Fruit fly (Drosophila melanogaster) whole organism, embryonic: ENCODE data around the gene Nse1.
A peak's percentile ranks its signal among the peaks of the same experiment; 100 is the strongest.

Source experiments
- Awh ChIP-seq: fragments of 200-800 bp; sonication (Bioruptor generic); IDR thresholded peaks from 2 replicates; pipeline ENCODE4, ENCODE4 v1.3.6; 2022; ENCODE audit warnings: missing biosample characterization, missing genetic modification characterization
- BtbVII ChIP-seq: fragments of 200-800 bp; sonication (Bioruptor generic); optimal IDR thresholded peaks from 3 replicates; lab custom pipeline; 2017; ENCODE audit warnings: missing biosample characterization, mild to moderate bottlenecking, missing genetic modification characterization
- Bteb2 ChIP-seq: fragments of 200-800 bp; sonication (Bioruptor generic); optimal IDR thresholded peaks from 2 replicates; lab custom pipeline; 2016; ENCODE audit warnings: missing biosample characterization, missing genetic modification characterization
- CG10147 ChIP-seq: fragments of 200-800 bp; sonication (Bioruptor generic); optimal IDR thresholded peaks from 2 replicates; lab custom pipeline; 2019; ENCODE audit warnings: missing biosample characterization, mild to moderate bottlenecking, missing genetic modification characterization, moderate library complexity
- CG10274 ChIP-seq: fragments of 200-800 bp; sonication (Bioruptor generic); optimal IDR thresholded peaks from 3 replicates; lab custom pipeline; 2017; ENCODE audit warnings: missing biosample characterization, mild to moderate bottlenecking, missing genetic modification characterization
- CG10979 ChIP-seq: fragments of 200-800 bp; sonication (Bioruptor generic); optimal IDR thresholded peaks from 2 replicates; lab custom pipeline; 2018; ENCODE audit warnings: missing biosample characterization, mild to moderate bottlenecking, missing genetic modification characterization, moderate library complexity
- CG14710 ChIP-seq: fragments of 200-800 bp; sonication (Bioruptor generic); optimal IDR thresholded peaks from 3 replicates; lab custom pipeline; 2019; ENCODE audit warnings: missing biosample characterization, mild to moderate bottlenecking, missing genetic modification characterization, moderate library complexity
- CG14965 ChIP-seq: fragments of 200-800 bp; sonication (Bioruptor generic); optimal IDR thresholded peaks from 2 replicates; lab custom pipeline; 2016; ENCODE audit warnings: missing biosample characterization, missing genetic modification characterization, borderline replicate concordance
- CG15479 ChIP-seq: fragments of 200-800 bp; sonication (Bioruptor generic); optimal IDR thresholded peaks from 3 replicates; lab custom pipeline; 2019; ENCODE audit warnings: missing biosample characterization, mild to moderate bottlenecking, missing genetic modification characterization, moderate library complexity
- CG17359 ChIP-seq: fragments of 200-800 bp; sonication (Bioruptor generic); optimal IDR thresholded peaks from 3 replicates; lab custom pipeline; 2018; ENCODE audit warnings: missing biosample characterization, mild to moderate bottlenecking, missing genetic modification characterization, moderate library complexity
- CG17829 ChIP-seq: fragments of 200-800 bp; optimal IDR thresholded peaks from 2 replicates; lab custom pipeline; 2019; ENCODE audit warnings: missing biosample characterization, mild to moderate bottlenecking, missing genetic modification characterization, moderate library complexity
- CG18599 ChIP-seq: fragments of 200-800 bp; sonication (Bioruptor generic); optimal IDR thresholded peaks from 3 replicates; lab custom pipeline; 2017; ENCODE audit warnings: missing biosample characterization, missing genetic modification characterization, mild to moderate bottlenecking, moderate library complexity, missing genetic modification reagents
- CG3065 ChIP-seq: fragments of 200-800 bp; sonication (Bioruptor generic); optimal IDR thresholded peaks from 2 replicates; lab custom pipeline; 2016; ENCODE audit warnings: missing biosample characterization, missing genetic modification characterization
- CG32767 ChIP-seq: fragments of 200-800 bp; sonication (Bioruptor generic); IDR thresholded peaks from 2 replicates; pipeline ENCODE4 v1.3.6; 2022; ENCODE audit warnings: missing biosample characterization, missing genetic modification characterization
- CG4404 ChIP-seq: fragments of 200-800 bp; sonication (Bioruptor generic); IDR thresholded peaks from 2 replicates; pipeline ENCODE4 v1.3.6; 2022; ENCODE audit warnings: missing biosample characterization, missing genetic modification characterization
- CG4424 ChIP-seq: fragments of 200-800 bp; sonication (Bioruptor generic); optimal IDR thresholded peaks from 3 replicates; lab custom pipeline; 2016; ENCODE audit warnings: missing biosample characterization, missing genetic modification characterization
- CG5245 ChIP-seq: fragments of 200-800 bp; sonication (Bioruptor generic); optimal IDR thresholded peaks from 3 replicates; lab custom pipeline; 2016; ENCODE audit warnings: missing biosample characterization, missing genetic modification characterization
- Chrac-16 ChIP-seq: fragments of 200-800 bp; sonication (Bioruptor generic); optimal IDR thresholded peaks from 3 replicates; lab custom pipeline; 2016; ENCODE audit warnings: missing biosample characterization, missing genetic modification characterization
- D ChIP-seq, 2 experiments: fragments of 200-800 bp in 1 of 2; fragments of >200 bp in 1 of 2; sonication (Bioruptor generic) in 1 of 2; optimal IDR thresholded peaks; 2 replicates in 1 of 2; 3 replicates in 1 of 2; lab custom pipeline; 2017; ENCODE audit warnings: mild to moderate bottlenecking in 1 of 2, missing biosample characterization in 1 of 2, missing genetic modification characterization in 1 of 2, missing genetic modification reagents in 1 of 2
- H15 ChIP-seq: fragments of 200-800 bp; sonication (Bioruptor generic); IDR thresholded peaks from 3 replicates; pipeline ENCODE4 v1.3.6; 2022; ENCODE audit warnings: missing biosample characterization, missing genetic modification characterization
- HLH4C ChIP-seq: fragments of 200-800 bp; sonication (Bioruptor generic); IDR thresholded peaks from 3 replicates; pipeline ENCODE4 v1.3.6; 2022; ENCODE audit warnings: missing biosample characterization, missing genetic modification characterization; ENCODE audit not compliant: partially characterized antibody
- Mes4 ChIP-seq: fragments of 200-800 bp; sonication (Bioruptor generic); optimal IDR thresholded peaks from 2 replicates; lab custom pipeline; 2016; ENCODE audit warnings: missing biosample characterization, missing genetic modification characterization
- NFAT ChIP-seq: fragments of 200-800 bp; sonication (Bioruptor generic); IDR thresholded peaks from 2 replicates; pipeline ENCODE4 v1.3.6; 2022; ENCODE audit warnings: missing biosample characterization, missing genetic modification characterization
- Neu2 ChIP-seq: fragments of 200-800 bp; sonication (Bioruptor generic); optimal IDR thresholded peaks from 3 replicates; lab custom pipeline; 2016; ENCODE audit warnings: missing biosample characterization, missing genetic modification characterization, borderline replicate concordance
- Sry-δ ChIP-seq: fragments of 200-800 bp; sonication (Bioruptor generic); optimal IDR thresholded peaks from 2 replicates; lab custom pipeline; 2016; ENCODE audit warnings: missing biosample characterization, missing genetic modification characterization
- Ssrp ChIP-seq: fragments of 200-800 bp; sonication (Bioruptor generic); optimal IDR thresholded peaks from 2 replicates; lab custom pipeline; 2018; ENCODE audit warnings: missing biosample characterization, mild to moderate bottlenecking, missing genetic modification characterization, moderate library complexity
- Stat92E ChIP-seq, 3 experiments: fragments of >200 bp in 2 of 3; fragments of 200-800 bp in 1 of 3; sonication (Bioruptor generic) in 1 of 3; optimal IDR thresholded peaks; 2 replicates each; lab custom pipeline; 2017 to 2019; ENCODE audit warnings: missing biosample characterization in 3 of 3, missing genetic modification characterization in 3 of 3, mild to moderate bottlenecking in 1 of 3, moderate library complexity in 1 of 3
- Taf1 ChIP-seq: fragments of 200-800 bp; sonication (Bioruptor generic); IDR thresholded peaks from 2 replicates; pipeline ENCODE4 v1.3.6; 2022; ENCODE audit warnings: missing biosample characterization, missing genetic modification characterization
- Tbp ChIP-seq: fragments of >200 bp; optimal IDR thresholded peaks from 2 replicates; lab custom pipeline; 2018; ENCODE audit warnings: missing biosample characterization, missing genetic modification characterization
- bowl ChIP-seq: fragments of 200-800 bp; sonication (Bioruptor generic); IDR thresholded peaks from 2 replicates; pipeline ENCODE4 v1.3.6; 2022; ENCODE audit warnings: missing biosample characterization, missing genetic modification characterization
- croc ChIP-seq: fragments of 200-800 bp; sonication (Bioruptor generic); conservative IDR thresholded peaks from 3 replicates; pipeline ENCODE4 v1.3.6; 2022; ENCODE audit warnings: missing biosample characterization, missing genetic modification characterization
- da ChIP-seq: fragments of 200-800 bp; sonication (Bioruptor generic); optimal IDR thresholded peaks from 2 replicates; lab custom pipeline; 2016; ENCODE audit warnings: missing biosample characterization, missing genetic modification characterization
- fd3F ChIP-seq: fragments of 200-800 bp; sonication (Bioruptor generic); optimal IDR thresholded peaks from 2 replicates; lab custom pipeline; 2018; ENCODE audit warnings: missing biosample characterization, mild to moderate bottlenecking, missing genetic modification characterization, moderate library complexity
- hb ChIP-seq: fragments of 200-800 bp; sonication (Bioruptor generic); IDR thresholded peaks from 3 replicates; pipeline ENCODE4 v1.3.6; 2022; ENCODE audit warnings: missing biosample characterization, missing genetic modification characterization; ENCODE audit not compliant: partially characterized antibody
- kay ChIP-seq: fragments of 200-800 bp; sonication (Bioruptor generic); optimal IDR thresholded peaks from 2 replicates; lab custom pipeline; 2016; ENCODE audit warnings: missing biosample characterization, missing genetic modification characterization
- mld ChIP-seq: fragments of 200-800 bp; sonication (Bioruptor generic); IDR thresholded peaks from 3 replicates; pipeline ENCODE4 v1.3.6; 2022; ENCODE audit warnings: missing biosample characterization, missing genetic modification characterization; ENCODE audit not compliant: partially characterized antibody
- nau ChIP-seq: fragments of 200-800 bp; sonication (Bioruptor generic); optimal IDR thresholded peaks from 3 replicates; lab custom pipeline; 2017; ENCODE audit warnings: missing biosample characterization, mild to moderate bottlenecking, missing genetic modification characterization, missing genetic modification reagents
- onecut ChIP-seq: fragments of 200-800 bp; sonication (Bioruptor generic); IDR thresholded peaks from 2 replicates; pipeline ENCODE4 v1.3.6; 2022; ENCODE audit warnings: missing biosample characterization, missing genetic modification characterization
- org-1 ChIP-seq: fragments of 200-800 bp; sonication (Bioruptor generic); optimal IDR thresholded peaks from 2 replicates; lab custom pipeline; 2017; ENCODE audit warnings: missing biosample characterization, missing genetic modification characterization
- pan ChIP-seq, 4 experiments: fragments of >200 bp in 3 of 4; fragments of 200-800 bp in 1 of 4; sonication (Bioruptor generic) in 1 of 4; optimal IDR thresholded peaks in 3 of 4; IDR thresholded peaks in 1 of 4; 2 replicates each; pipeline versions ENCODE4 v1.3.6 to Lab custom; 2017 to 2022; ENCODE audit warnings: missing biosample characterization in 2 of 4, missing genetic modification characterization in 2 of 4, mixed read lengths in 1 of 4
- pita ChIP-seq: fragments of 200-800 bp; sonication (Bioruptor generic); optimal IDR thresholded peaks from 2 replicates; lab custom pipeline; 2017; ENCODE audit warnings: missing biosample characterization, mild to moderate bottlenecking, missing genetic modification characterization
- ro ChIP-seq: fragments of 200-800 bp; sonication (Bioruptor generic); IDR thresholded peaks from 2 replicates; pipeline ENCODE4 v1.3.6; 2022; ENCODE audit warnings: missing biosample characterization, missing genetic modification characterization
- row ChIP-seq: fragments of 200-800 bp; sonication (Bioruptor generic); IDR thresholded peaks from 3 replicates; pipeline ENCODE4 v1.3.6; 2022; ENCODE audit warnings: missing biosample characterization, missing genetic modification characterization
- sr ChIP-seq: fragments of 200-800 bp; sonication (Bioruptor generic); IDR thresholded peaks from 3 replicates; pipeline ENCODE4 v1.3.6; 2022; ENCODE audit warnings: missing biosample characterization, missing genetic modification characterization
- ssp ChIP-seq: fragments of 200-800 bp; sonication (Bioruptor generic); IDR thresholded peaks from 2 replicates; pipeline ENCODE4 v1.3.6; 2022; ENCODE audit warnings: missing biosample characterization, missing genetic modification characterization
- sug ChIP-seq: fragments of 200-800 bp; optimal IDR thresholded peaks from 2 replicates; lab custom pipeline; 2019; ENCODE audit warnings: missing biosample characterization, mild to moderate bottlenecking, missing genetic modification characterization, moderate library complexity
- tap ChIP-seq: fragments of 200-800 bp; optimal IDR thresholded peaks from 3 replicates; lab custom pipeline; 2019; ENCODE audit warnings: missing biosample characterization, mild to moderate bottlenecking, missing genetic modification characterization, moderate library complexity
- tin ChIP-seq: fragments of 200-800 bp; sonication (Bioruptor generic); optimal IDR thresholded peaks from 3 replicates; lab custom pipeline; 2016; ENCODE audit warnings: missing biosample characterization, missing genetic modification characterization
- trh ChIP-seq: fragments of 200-800 bp; sonication (Bioruptor generic); optimal IDR thresholded peaks from 2 replicates; lab custom pipeline; 2016; ENCODE audit warnings: missing biosample characterization, missing genetic modification characterization

Nse1 gene

dm6 chr2L:6648163-6648628, 29.2 kb downstream of the Nse1 start (continued):
- TF ChIP-seq CG10147 (GFP tag; lab: Kevin White, UChicago) (peak; percentile 96), Chrac-16 (GFP tag; lab: Kevin White, UChicago) (peak; percentile 95), bowl (GFP tag; lab: Robert Waterston, UW) (peak; percentile 85), Sry-δ (GFP tag; lab: Kevin White, UChicago) (peak; percentile 56), sr (GFP tag; lab: Robert Waterston, UW) (peak; percentile 61; the same call in 2 of the 3 replicates), onecut (GFP tag; lab: Robert Waterston, UW) (peak; percentile 83), Mes4 (peak; percentile 84), Neu2 (GFP tag; lab: Kevin White, UChicago) (peak; percentile 6), tap (tag; lab: Kevin White, UChicago) (peak; percentile 90), Bteb2 (peak; percentile 95), CG10979 (tag; lab: Kevin White, UChicago) (peak; percentile 93), ro (GFP tag; lab: Robert Waterston, UW) (peak; percentile 80), CG5245 (peak; percentile 88), CG32767 (GFP tag; lab: Robert Waterston, UW) (peak; percentile 93), pan (optimal IDR thresholded peaks at IDR 0.05; lab: Kevin White, UChicago) (no peak), pan (GFP tag; optimal IDR thresholded peaks at IDR 0.05 in 1 of 2, IDR thresholded peaks at IDR 0.05 in 1 of 2) (peak in 1 of 2 experiments; percentile 95), Tbp (GFP tag; lab: Kevin White, UChicago) (no peak), pita (GFP tag; lab: Kevin White, UChicago) (no peak), CG14710 (tag; lab: Kevin White, UChicago) (peak; percentile 95), CG3065 (GFP tag; lab: Kevin White, UChicago) (peak; percentile 90), CG17829 (peak; percentile 96), croc (GFP tag; lab: Robert Waterston, UW) (peak; percentile 88), da (GFP tag; lab: Kevin White, UChicago) (peak; percentile 86), CG18599 (GFP tag; lab: Kevin White, UChicago) (peak; percentile 97), nau (peak; percentile 93), Awh (GFP tag; lab: Robert Waterston, UW) (peak; percentile 81), Stat92E (GFP tag; optimal IDR thresholded peaks at IDR 0.05; lab: Kevin White, UChicago) (no peak), row (GFP tag; lab: Robert Waterston, UW) (peak; percentile 95), CG14965 (peak; percentile 57), sug (tag; lab: Kevin White, UChicago) (peak; percentile 95), CG4404 (GFP tag; lab: Robert Waterston, UW) (peak; percentile 88), Ssrp (tag; lab: Kevin White, UChicago) (peak; percentile 96), NFAT (peak; percentile 72; the same call in 1 of the 2 replicates), CG15479 (GFP tag; lab: Kevin White, UChicago) (peak; percentile 47), mld (GFP tag; lab: Robert Waterston, UW) (no peak), kay (peak; percentile 91), tin (GFP tag; lab: Kevin White, UChicago) (peak; percentile 96), D (optimal IDR thresholded peaks at IDR 0.05; lab: Kevin White, UChicago) (no peak), D (GFP tag; optimal IDR thresholded peaks at IDR 0.05; lab: Kevin White, UChicago) (peak; percentile 93), fd3F (GFP tag; lab: Kevin White, UChicago) (peak; percentile 95), trh (GFP tag; lab: Kevin White, UChicago) (peak; percentile 94), CG10274 (GFP tag; lab: Kevin White, UChicago) (peak; percentile 87), hb (GFP tag; lab: Robert Waterston, UW) (no peak), CG17359 (tag; lab: Kevin White, UChicago) (peak; percentile 95), CG4424 (GFP tag; lab: Kevin White, UChicago) (peak; percentile 95), org-1 (GFP tag; lab: Kevin White, UChicago) (peak; percentile 94), BtbVII (peak; percentile 96), Taf1 (GFP tag; lab: Robert Waterston, UW) (peak; percentile 84), ssp (GFP tag; lab: Robert Waterston, UW) (peak; percentile 79), HLH4C (GFP tag; lab: Robert Waterston, UW) (no peak), H15 (GFP tag; lab: Robert Waterston, UW) (peak; percentile 89)
